Fruit fly (Drosophila melanogaster) ovary, adult (tissue): Measurements from ENCODE around the gene Acbp3.

Source experiments
- CG17801 ChIP-seq: fragments of 200-800 bp; optimal IDR thresholded peaks from 2 replicates; lab custom pipeline; 2019; ENCODE audit warnings: missing biosample characterization, mild to moderate bottlenecking, missing genetic modification characterization, moderate library complexity; ENCODE audit not compliant: partially characterized antibody

Gene Acbp3

DNA sequence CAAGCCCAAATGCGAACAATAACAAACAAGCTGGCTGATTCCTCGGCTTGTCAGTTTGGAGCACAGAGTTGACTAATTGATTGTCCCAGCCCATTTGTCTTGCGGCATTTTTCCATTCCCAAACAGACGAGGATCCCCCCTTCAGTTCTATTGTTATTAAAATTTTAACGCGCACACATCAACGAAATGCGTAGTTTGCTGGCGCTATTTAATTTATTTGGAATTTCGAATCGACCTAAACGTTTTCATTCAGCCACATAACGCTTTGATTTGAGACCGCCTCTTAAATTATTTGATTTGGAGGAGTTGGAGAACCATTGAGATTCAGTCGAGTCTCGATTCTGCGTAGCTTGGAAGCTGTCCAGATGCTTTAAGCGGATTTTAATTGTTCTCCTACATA is 14.7 kb upstream of the Acbp3 start:
- TF ChIP-seq CG17801 (GFP tag; lab: Kevin White, UChicago): no peak

DNA sequence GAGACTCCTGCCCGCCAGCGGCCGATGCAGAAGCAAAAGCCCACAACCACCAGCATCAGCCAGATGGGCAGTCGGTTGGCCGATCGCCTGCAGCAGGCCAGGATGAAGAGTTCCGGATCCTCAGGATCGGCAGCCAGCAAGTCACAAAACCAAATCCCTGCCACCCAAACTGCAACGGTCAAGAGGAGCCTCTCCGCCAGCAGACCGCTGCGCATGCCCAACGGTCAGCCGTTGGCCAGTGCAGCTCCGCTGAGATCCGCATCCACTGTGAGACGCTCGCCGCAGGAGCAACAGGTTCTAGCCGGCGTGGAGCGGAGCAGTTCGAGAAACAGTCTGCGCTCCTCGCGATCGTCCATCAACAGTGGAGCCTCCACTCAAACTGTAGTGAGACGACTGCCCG is 8.5 kb upstream of the Acbp3 start:
- TF ChIP-seq CG17801 (GFP tag; lab: Kevin White, UChicago): no peak

DNA sequence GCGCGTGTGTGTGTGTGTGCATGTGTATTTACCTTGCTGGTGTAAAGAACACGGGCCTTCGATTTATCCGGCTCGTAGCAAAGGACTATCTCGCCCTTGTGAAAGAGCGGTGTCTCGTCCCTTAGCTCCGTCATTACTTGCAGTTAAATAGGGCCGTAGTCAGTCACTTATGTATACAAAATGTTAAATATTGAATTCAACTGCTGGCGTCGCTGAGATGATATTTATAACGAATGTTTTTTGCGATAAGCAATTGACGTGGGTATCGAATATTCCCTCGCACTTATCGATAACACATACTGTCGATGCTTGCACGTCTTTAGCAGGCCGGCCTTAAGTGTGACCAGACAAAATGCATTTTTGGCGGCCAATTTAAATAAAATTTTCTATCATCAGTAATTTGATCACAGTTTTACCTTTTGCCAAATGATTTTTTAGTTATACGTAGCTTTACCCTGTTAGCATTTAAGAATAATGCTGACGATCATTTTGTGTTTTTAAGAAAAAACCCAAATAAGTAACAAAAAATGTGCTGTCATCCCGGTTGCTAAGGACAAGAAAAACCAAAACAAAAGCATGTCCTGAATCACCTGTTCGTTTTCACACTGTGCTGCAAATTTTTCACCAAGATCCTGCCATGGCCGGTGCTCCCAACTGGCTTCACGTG is 5.3 kb upstream of the Acbp3 start, which contains the start of the genes msl-3 and BBS1:
TSS of gene msl-3 (minus strand) at position 245 of the 667 bp plus-strand sequence.
TSS of gene BBS1 (plus strand) at position 617 of the 667 bp plus-strand sequence.
- TF ChIP-seq CG17801 (GFP tag; lab: Kevin White, UChicago): no peak

DNA sequence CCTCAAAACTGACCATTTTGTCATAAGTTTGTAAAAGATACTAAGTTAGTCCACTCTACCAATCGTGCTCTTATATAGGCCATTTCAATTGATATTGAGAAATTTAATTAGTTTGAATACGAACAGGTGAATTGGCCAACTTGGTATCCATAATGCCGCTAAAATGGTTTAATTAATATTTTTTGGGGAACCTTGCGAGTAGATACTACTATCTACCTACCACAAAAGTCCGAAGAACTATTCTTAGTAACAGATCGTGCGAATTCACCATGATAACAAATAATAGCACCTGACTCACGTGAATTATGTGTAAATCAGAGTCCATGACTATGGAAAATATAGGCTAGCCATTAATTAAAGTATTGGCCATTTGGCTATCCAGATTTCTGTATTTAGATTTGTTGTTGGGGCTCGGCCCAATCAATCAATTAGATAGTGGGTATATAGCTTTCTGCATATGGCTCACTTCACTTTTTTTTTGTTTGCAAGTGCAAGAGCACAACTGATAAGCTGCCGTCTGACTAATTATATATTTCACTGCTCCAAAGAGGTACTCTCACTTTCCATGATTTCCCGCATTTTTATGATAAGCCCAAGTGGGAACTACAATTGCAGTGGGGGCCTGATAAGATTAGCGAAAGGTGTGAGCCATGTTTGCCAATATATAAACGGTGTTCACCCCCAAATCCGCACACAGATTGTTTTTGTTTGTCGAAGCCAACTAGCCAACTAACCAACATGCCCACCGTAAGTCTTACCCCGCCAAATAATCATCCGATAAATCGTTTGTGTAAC is 2.3 kb upstream of the Acbp3 start, which contains the start of the genes Acbp4 and Acbp6:
TSS of gene Acbp4 (minus strand) at position 51 of the 795 bp plus-strand sequence.
TSS of gene Acbp6 (plus strand) at position 690 of the 795 bp plus-strand sequence.
- TF ChIP-seq CG17801 (GFP tag; lab: Kevin White, UChicago): no peak

DNA sequence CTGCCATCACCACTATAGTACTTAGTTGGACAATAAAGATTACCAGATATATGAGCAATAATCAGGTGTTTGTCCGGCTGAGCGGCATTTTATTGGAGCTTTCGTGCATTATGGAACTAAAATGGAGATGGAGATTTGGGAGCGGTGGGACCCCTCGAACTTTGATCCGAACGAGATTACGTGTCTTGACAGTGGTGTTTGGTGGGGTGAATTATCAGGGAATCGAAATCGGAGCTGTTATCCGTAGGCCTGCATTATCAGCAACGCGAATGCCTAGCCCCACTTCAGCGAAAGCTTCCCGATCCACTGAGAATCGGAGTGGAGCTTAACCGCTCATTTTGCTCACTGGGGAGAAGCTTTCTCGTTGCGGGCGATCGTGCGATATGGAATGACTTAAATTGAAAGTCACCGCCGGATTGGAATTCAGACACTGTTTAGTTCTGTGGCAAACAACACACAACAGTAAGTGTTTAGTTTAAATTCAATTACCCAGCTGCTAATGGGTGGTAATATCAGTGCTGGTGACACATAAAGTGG is 841 bp downstream of the Acbp3 start, which contains the start of gene Acbp2:
TSS of gene Acbp2 (plus strand) at position 417 of the 537 bp plus-strand sequence.
- peak; percentile 21 for TF ChIP-seq CG17801 (GFP tag; lab: Kevin White, UChicago)

DNA sequence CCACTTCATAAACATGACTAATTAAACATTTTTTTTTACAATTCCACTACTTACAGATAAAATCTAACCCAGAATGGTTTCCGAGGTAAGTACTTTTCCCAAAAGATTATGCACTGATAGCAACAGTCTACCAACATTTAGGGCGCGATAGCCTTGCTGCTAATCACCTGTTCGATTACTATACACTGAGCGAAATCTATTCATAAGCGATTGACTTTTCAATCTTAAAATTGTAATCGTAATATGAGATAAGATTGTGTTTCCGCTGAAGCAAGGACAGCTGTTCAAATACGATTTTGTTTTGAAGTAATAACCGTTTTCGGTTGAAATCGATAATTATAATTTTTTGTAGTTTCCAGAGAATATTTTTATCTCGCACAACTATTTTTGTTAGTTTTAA is 1.9 kb downstream of the Acbp3 start:
- TF ChIP-seq CG17801 (GFP tag; lab: Kevin White, UChicago): no peak

DNA sequence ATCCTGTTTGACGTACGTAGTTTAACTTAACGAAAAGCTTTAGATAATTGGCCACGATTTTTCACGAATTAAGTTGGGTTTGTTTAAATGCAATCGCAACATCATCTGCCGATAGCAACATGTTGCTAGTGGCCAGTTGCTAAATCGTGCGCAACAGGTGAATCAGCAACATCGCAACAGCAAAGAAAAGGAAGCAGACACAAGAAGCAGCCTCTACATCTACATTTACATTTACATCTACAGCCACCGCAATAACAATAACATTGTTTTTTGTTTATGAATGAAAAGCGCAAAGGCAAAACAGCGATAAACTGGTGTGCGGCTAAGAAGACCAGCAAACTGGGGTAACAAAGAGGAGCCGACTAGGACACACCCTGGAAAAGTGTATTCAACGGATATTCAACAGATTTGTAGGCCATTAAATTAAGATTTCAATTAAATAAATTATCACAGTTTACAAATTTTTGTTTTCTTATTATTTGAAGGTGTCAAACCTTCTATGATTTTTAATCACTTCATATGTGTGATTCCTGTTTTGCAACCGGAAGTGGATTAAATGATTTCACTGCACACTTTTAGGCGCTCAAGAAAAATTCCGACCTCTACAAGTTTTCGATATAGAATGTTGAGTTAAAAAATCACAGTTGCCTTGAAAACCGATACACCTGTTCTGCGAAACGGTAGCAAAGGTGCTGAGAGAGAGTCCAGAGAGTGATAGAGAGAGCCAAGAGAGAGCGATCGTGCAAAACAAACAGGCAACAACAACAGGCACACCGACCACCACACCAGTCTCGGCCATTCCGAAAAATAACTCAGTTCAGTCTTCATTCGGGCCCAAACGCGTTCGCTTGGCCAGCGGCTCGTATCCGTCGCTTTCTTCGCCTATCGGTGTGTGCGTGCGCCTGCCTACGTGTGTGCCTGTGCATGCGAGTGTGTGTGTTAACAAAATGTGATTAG is 3.3 kb downstream of the Acbp3 start, which contains the start of gene melt:
TSS of gene melt (plus strand) at position 818 of the 957 bp plus-strand sequence.
- peak; percentile 69 for TF ChIP-seq CG17801 (GFP tag; lab: Kevin White, UChicago)

DNA sequence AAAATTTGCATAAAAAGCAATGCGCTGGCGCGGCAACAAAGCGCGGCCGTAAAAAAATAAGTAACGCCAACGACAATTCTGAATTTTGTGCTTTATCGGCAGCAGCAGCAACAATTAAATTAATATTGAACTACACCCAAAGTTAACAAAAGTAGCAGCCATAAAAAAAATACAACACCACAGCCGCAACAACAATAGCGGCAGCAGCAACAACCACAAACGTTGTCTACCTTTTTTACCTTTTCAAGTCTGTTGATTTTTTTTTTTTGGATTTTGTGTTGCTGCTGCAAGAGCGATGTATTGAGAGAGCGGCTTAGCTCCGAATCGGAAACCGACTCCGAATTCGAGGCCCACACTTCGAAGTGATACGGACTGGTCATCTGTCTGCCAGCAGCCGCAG is 4.1 kb downstream of the Acbp3 start:
- peak; percentile 71 for TF ChIP-seq CG17801 (GFP tag; lab: Kevin White, UChicago)

DNA sequence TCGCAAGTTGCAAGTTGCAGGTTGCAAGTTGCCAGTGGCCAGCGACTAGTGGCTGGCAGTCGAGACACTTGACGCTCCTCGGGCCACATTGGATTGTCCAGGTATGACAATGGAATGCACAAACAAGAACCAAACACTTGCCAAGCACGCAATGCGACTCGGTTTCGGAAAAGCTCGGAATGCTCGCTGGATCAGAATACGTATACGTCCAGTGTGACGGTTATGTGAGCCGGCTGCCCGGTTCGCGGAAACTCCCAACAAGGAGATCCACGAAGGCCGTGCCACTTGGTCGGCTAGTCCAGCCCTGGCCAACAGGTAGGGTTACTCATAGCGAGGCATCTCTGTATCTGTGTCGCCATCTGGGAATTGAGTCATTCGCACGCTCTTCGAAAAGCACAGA is 6.0 kb downstream of the Acbp3 start:
- no peak for TF ChIP-seq CG17801 (GFP tag; lab: Kevin White, UChicago)

DNA sequence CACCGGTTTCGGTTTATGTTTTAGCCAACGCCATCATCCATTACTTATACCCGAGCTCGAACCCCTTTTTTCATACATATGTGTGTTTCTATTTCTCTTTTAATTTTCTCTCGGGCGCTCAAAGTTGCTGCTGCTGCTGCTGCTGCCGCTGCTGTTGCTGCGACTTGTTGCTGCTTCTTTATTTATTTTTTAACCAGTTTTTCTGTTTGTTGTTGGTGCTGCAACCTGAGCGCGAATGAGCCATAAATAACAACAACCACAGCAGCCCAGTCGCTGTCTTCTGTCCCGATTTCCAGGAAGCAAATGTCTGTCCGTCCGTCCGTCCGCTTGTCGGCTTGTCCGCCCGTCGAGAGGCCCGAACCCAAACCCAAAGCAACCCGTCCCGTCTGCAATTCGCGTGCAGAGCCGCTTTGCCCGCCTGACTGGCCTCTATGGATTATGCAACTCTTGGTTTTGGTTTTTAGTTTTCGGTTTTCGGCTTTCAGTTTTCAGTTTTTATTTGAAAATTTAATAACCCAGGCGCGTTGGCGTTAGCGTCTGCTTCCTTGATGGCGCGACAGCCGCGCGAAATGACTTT is 7.0 kb downstream of the Acbp3 start:
- TF ChIP-seq CG17801 (GFP tag; lab: Kevin White, UChicago): no peak

DNA sequence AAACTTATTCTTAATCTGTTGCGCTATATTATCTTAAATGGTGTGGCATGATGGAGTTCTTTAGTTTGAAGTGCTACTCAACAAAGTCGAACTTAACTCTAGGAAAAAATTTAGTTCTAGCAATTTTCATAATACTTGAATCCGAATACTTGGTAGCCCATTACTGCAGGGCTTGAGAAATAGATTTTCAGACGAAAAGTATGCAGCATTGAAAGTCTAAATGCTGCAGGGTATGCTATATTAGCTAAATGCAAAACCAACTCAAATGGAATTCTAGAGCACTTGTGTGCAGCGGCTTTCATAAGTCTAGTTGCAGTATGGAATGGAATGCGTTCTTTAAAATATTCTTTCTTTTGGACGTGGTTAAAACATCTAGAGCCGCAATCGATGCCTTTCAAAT is 12.6 kb downstream of the Acbp3 start:
- TF ChIP-seq CG17801 (GFP tag; lab: Kevin White, UChicago): no peak

DNA sequence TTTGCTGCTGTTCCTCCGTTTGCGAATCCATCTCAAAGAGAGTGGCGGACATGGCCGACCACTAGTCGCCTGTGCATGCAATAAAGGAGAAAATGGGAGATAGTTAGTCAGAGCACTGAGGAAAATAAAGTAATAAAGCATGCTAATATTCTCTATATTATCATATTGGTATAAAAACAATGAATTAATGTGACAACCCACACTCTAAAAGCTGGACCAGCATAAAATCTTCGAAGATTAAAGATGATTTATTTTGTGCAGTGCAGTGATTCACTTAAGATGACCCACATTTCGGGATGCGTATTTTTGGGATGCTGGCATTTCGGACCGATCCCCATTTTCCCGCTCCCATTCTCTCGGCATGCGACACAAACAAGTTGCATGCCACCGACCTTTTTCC is 17.1 kb downstream of the Acbp3 start:
- TF ChIP-seq CG17801 (GFP tag; lab: Kevin White, UChicago): no peak

DNA sequence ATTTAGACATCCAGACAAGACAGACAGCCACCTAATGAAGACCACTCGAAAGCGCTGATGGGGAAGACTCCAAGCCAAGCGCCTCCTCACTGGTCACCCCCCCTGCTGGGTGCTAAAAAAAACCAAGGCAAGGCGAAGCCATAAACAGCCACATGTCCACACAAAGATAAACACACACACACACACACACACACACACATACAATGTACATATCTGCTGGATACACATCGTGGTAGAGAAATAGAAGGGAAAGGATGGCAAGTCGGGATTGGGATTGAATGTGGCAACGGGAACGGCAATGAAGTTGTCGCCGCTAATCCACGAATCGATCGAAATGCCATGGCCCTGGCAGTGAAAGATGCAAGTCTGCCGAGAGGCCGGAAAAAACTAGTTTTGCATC is 18.7 kb downstream of the Acbp3 start:
- no peak for TF ChIP-seq CG17801 (GFP tag; lab: Kevin White, UChicago)

DNA sequence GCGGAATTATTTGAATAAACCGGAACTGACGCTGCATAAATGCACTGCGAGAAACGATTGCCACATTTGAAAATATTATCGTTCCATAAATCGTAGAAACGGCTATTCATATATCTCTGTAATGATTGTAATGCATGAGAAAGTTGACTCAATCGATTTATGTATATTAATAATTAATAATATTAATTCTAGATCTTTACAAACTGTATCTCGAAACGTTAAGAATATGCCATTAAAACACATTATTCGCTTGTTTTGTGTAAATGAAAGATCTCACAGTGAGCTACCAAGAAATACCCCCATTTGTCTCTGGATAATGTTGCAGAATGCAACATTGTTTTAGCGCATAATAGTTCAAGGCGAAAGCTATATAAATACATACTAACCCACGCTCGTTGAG is 19.2 kb downstream of the Acbp3 start:
- no peak for TF ChIP-seq CG17801 (GFP tag; lab: Kevin White, UChicago)
